Worm (Caenorhabditis elegans) whole organism, midembryonic: ENCODE measurements around the gene fbxb-35.

ENCODE experiments used
- T22C8.4 ChIP-seq: fragments of 200-800 bp; sonication (Bioruptor generic); IDR thresholded peaks from 2 replicates; pipeline ENCODE4 v1.3.6; 2022; ENCODE audit warnings: missing genetic modification characterization, missing compliant biosample characterization
- flt-1 ChIP-seq: fragments of 200-800 bp; sonication (Bioruptor generic); IDR thresholded peaks from 2 replicates; pipeline ENCODE4 v1.3.6; 2022; ENCODE audit warnings: missing genetic modification characterization, missing compliant biosample characterization
- klf-2 ChIP-seq: fragments of 200-800 bp; sonication (Bioruptor generic); conservative IDR thresholded peaks from 2 replicates; pipeline ENCODE4 v1.3.6; 2022; ENCODE audit warnings: missing genetic modification reagents, missing genetic modification characterization, missing compliant biosample characterization
- ref-1 ChIP-seq: fragments of 200-800 bp; sonication (Bioruptor generic); conservative IDR thresholded peaks from 2 replicates; pipeline ENCODE4 v1.3.6; 2022; ENCODE audit warnings: missing genetic modification reagents, missing genetic modification characterization, missing compliant biosample characterization
- ztf-23 ChIP-seq: fragments of 200-800 bp; sonication (Bioruptor generic); IDR thresholded peaks from 2 replicates; pipeline ENCODE4 v1.3.6; 2022; ENCODE audit warnings: missing genetic modification reagents, missing genetic modification characterization, missing compliant biosample characterization
- ztf-29 ChIP-seq: fragments of 200-800 bp; sonication (Bioruptor generic); IDR thresholded peaks from 2 replicates; pipeline ENCODE4 v1.3.6; 2022; ENCODE audit warnings: missing genetic modification reagents, missing genetic modification characterization, missing compliant biosample characterization

ce11 chrII:2011179-2011578, 40.3 kb upstream of the fbxb-35 start:
- TF ChIP-seq flt-1 (GFP tag; lab: Robert Waterston, UW) (no peak), klf-2 (GFP tag; lab: Robert Waterston, UW) (no peak), ref-1 (no peak), ztf-23 (GFP tag; lab: Robert Waterston, UW) (no peak), ztf-29 (GFP tag; lab: Robert Waterston, UW) (no peak), T22C8.4 (GFP tag; lab: Robert Waterston, UW) (no peak)
